Worm (Caenorhabditis elegans) whole organism, L1 larva: ENCODE data around the gene cdr-1.

Source experiments
- C04F5.9 ChIP-seq: sonication (generic microtip); optimal IDR thresholded peaks from 2 replicates; lab custom pipeline; 2016; ENCODE audit warnings: missing genetic modification characterization, missing compliant biosample characterization
- aha-1 ChIP-seq: fragments of 150-350 bp; optimal IDR thresholded peaks from 2 replicates; lab custom pipeline; 2014; ENCODE audit warnings: missing biosample characterization, missing genetic modification characterization
- alr-1 ChIP-seq: fragments of 200-800 bp; sonication (Bioruptor generic); optimal IDR thresholded peaks from 2 replicates; lab custom pipeline; 2018; ENCODE audit warnings: borderline replicate concordance, mild to moderate bottlenecking, missing genetic modification characterization, missing compliant biosample characterization
- aly-2 ChIP-seq: fragments of 150-350 bp; optimal IDR thresholded peaks from 2 replicates; lab custom pipeline; 2014; ENCODE audit warnings: missing biosample characterization, missing genetic modification characterization
- ama-1 ChIP-seq: fragments of 150-350 bp; optimal IDR thresholded peaks from 2 replicates; lab custom pipeline; 2014
- ceh-82 ChIP-seq, 3 experiments: fragments of 150-350 bp in 1 of 3; sonication (generic microtip) in 2 of 3; optimal IDR thresholded peaks; 2 replicates each; lab custom pipeline; 2014 to 2017; ENCODE audit warnings: missing biosample characterization in 3 of 3, missing genetic modification characterization in 3 of 3
- ceh-90 ChIP-seq: sonication (generic microtip); optimal IDR thresholded peaks from 2 replicates; lab custom pipeline; 2016; ENCODE audit warnings: missing genetic modification characterization, missing compliant biosample characterization
- ces-1 ChIP-seq: fragments of 150-350 bp; optimal IDR thresholded peaks from 2 replicates; lab custom pipeline; 2014; ENCODE audit warnings: missing biosample characterization, missing genetic modification reagents, missing genetic modification characterization
- dsc-1 ChIP-seq: sonication (generic microtip); optimal IDR thresholded peaks from 2 replicates; lab custom pipeline; 2016; ENCODE audit warnings: mild to moderate bottlenecking, missing genetic modification characterization, missing compliant biosample characterization
- efl-1 ChIP-seq, 4 experiments: fragments of 150-350 bp; optimal IDR thresholded peaks in 3 of 4; peaks in 1 of 4; 1 replicate in 1 of 4; 2 replicates in 3 of 4; lab custom pipeline; 2014; ENCODE audit warnings: missing biosample characterization in 2 of 4, missing genetic modification characterization in 2 of 4, missing genetic modification reagents in 2 of 4
- efl-3 ChIP-seq: fragments of 200-800 bp; sonication (Bioruptor generic); optimal IDR thresholded peaks from 2 replicates; lab custom pipeline; 2018; ENCODE audit warnings: mild to moderate bottlenecking, missing genetic modification characterization, missing compliant biosample characterization
- elt-2 ChIP-seq: sonication (generic microtip); optimal IDR thresholded peaks from 2 replicates; lab custom pipeline; 2016; ENCODE audit warnings: missing genetic modification characterization, mild to moderate bottlenecking, inconsistent platforms, missing compliant biosample characterization, missing genetic modification reagents
- fkh-8 ChIP-seq: sonication (generic microtip); optimal IDR thresholded peaks from 2 replicates; lab custom pipeline; 2016; ENCODE audit warnings: mild to moderate bottlenecking, missing genetic modification characterization, missing compliant biosample characterization
- hlh-17 ChIP-seq: fragments of 200-800 bp; sonication (Bioruptor generic); optimal IDR thresholded peaks from 2 replicates; lab custom pipeline; 2018; ENCODE audit warnings: missing genetic modification characterization, mild to moderate bottlenecking, missing compliant biosample characterization, moderate library complexity, borderline replicate concordance
- hlh-4 ChIP-seq: sonication (generic microtip); optimal IDR thresholded peaks from 2 replicates; lab custom pipeline; 2016; ENCODE audit warnings: mild to moderate bottlenecking, missing genetic modification characterization, missing compliant biosample characterization
- hpl-2 ChIP-seq: fragments of 150-350 bp; optimal IDR thresholded peaks from 2 replicates; lab custom pipeline; 2014; ENCODE audit warnings: missing biosample characterization, missing genetic modification reagents, missing genetic modification characterization
- isw-1 ChIP-seq: fragments of 200-800 bp; sonication (Bioruptor generic); IDR thresholded peaks from 2 replicates; pipeline ENCODE4 v1.3.6; 2022; ENCODE audit warnings: missing genetic modification characterization, missing compliant biosample characterization
- lin-35 ChIP-seq, 2 experiments: fragments of 150-350 bp; optimal IDR thresholded peaks; 2 replicates each; lab custom pipeline; 2014; ENCODE audit warnings: missing biosample characterization in 2 of 2, missing genetic modification characterization in 2 of 2, missing genetic modification reagents in 2 of 2
- lir-3 ChIP-seq: sonication (generic microtip); optimal IDR thresholded peaks from 2 replicates; lab custom pipeline; 2016; ENCODE audit warnings: mild to moderate bottlenecking, missing genetic modification characterization, moderate library complexity, missing compliant biosample characterization; ENCODE audit not compliant: poor library complexity
- mab-9 ChIP-seq: fragments of 200-800 bp; sonication (Bioruptor generic); IDR thresholded peaks from 2 replicates; pipeline ENCODE4 v1.3.6; 2022; ENCODE audit warnings: missing genetic modification reagents, missing genetic modification characterization, missing compliant biosample characterization
- mdl-1 ChIP-seq, 2 experiments: fragments of 150-350 bp; optimal IDR thresholded peaks; 2 replicates each; lab custom pipeline; 2014 to 2017; ENCODE audit warnings: missing biosample characterization in 2 of 2, missing genetic modification characterization in 2 of 2, inconsistent platforms in 1 of 2
- mep-1 ChIP-seq: fragments of 150-350 bp; optimal IDR thresholded peaks from 2 replicates; lab custom pipeline; 2014; ENCODE audit warnings: missing biosample characterization, missing genetic modification characterization
- nhr-12 ChIP-seq: sonication (generic microtip); optimal IDR thresholded peaks from 2 replicates; lab custom pipeline; 2017; ENCODE audit warnings: missing biosample characterization, missing genetic modification characterization
- nhr-20 ChIP-seq: sonication (generic microtip); optimal IDR thresholded peaks from 2 replicates; lab custom pipeline; 2016; ENCODE audit warnings: mild to moderate bottlenecking, missing genetic modification characterization, missing compliant biosample characterization
- nhr-237 ChIP-seq: fragments of 150-350 bp; optimal IDR thresholded peaks from 2 replicates; lab custom pipeline; 2014; ENCODE audit warnings: missing biosample characterization, missing genetic modification characterization
- nhr-85 ChIP-seq: sonication (generic microtip); peaks from one replicate; lab custom pipeline; 2016; ENCODE audit warnings: missing genetic modification characterization, inconsistent platforms, missing compliant biosample characterization
- nhr-90 ChIP-seq: sonication (generic microtip); optimal IDR thresholded peaks from 2 replicates; lab custom pipeline; 2016; ENCODE audit warnings: mild to moderate bottlenecking, missing genetic modification characterization, missing compliant biosample characterization; ENCODE audit not compliant: poor library complexity
- rnt-1 ChIP-seq: sonication (generic microtip); optimal IDR thresholded peaks from 2 replicates; lab custom pipeline; 2016; ENCODE audit warnings: mild to moderate bottlenecking, missing genetic modification characterization, moderate library complexity, missing compliant biosample characterization
- skn-1 ChIP-seq: fragments of 150-350 bp; optimal IDR thresholded peaks from 2 replicates; lab custom pipeline; 2014; ENCODE audit warnings: missing biosample characterization, missing genetic modification characterization
- snpc-4 ChIP-seq: fragments of 150-350 bp; optimal IDR thresholded peaks from 2 replicates; lab custom pipeline; 2014; ENCODE audit warnings: missing biosample characterization, missing genetic modification characterization
- tbx-2 ChIP-seq: sonication (generic microtip); optimal IDR thresholded peaks from 2 replicates; lab custom pipeline; 2016; ENCODE audit warnings: missing genetic modification characterization, missing compliant biosample characterization
- unc-30 ChIP-seq: sonication (generic microtip); optimal IDR thresholded peaks from 2 replicates; lab custom pipeline; 2017; ENCODE audit warnings: missing biosample characterization, missing genetic modification characterization
- unc-62 ChIP-seq: fragments of 150-350 bp; optimal IDR thresholded peaks from 2 replicates; lab custom pipeline; 2014; ENCODE audit warnings: missing biosample characterization, missing genetic modification reagents, missing genetic modification characterization
- unc-86 ChIP-seq: sonication (generic microtip); optimal IDR thresholded peaks from 2 replicates; lab custom pipeline; 2016; ENCODE audit warnings: missing genetic modification characterization, missing compliant biosample characterization
- unc-98 ChIP-seq: fragments of 200-800 bp; sonication (Bioruptor generic); IDR thresholded peaks from 2 replicates; pipeline ENCODE4 v1.3.6; 2022; ENCODE audit warnings: missing genetic modification characterization, missing compliant biosample characterization
- xbp-1 ChIP-seq: sonication (generic microtip); optimal IDR thresholded peaks from 2 replicates; lab custom pipeline; 2016; ENCODE audit warnings: missing genetic modification characterization, missing compliant biosample characterization
- zip-4 ChIP-seq: fragments of 200-800 bp; sonication (Bioruptor generic); optimal IDR thresholded peaks from 2 replicates; lab custom pipeline; 2018; ENCODE audit warnings: mild to moderate bottlenecking, missing genetic modification characterization, moderate library complexity, missing compliant biosample characterization
- ztf-11 ChIP-seq, 2 experiments: sonication (generic microtip); optimal IDR thresholded peaks; 2 replicates each; lab custom pipeline; 2016 to 2017; ENCODE audit warnings: missing genetic modification characterization in 2 of 2, missing biosample characterization in 1 of 2, missing compliant biosample characterization in 1 of 2

cdr-1 gene

DNA sequence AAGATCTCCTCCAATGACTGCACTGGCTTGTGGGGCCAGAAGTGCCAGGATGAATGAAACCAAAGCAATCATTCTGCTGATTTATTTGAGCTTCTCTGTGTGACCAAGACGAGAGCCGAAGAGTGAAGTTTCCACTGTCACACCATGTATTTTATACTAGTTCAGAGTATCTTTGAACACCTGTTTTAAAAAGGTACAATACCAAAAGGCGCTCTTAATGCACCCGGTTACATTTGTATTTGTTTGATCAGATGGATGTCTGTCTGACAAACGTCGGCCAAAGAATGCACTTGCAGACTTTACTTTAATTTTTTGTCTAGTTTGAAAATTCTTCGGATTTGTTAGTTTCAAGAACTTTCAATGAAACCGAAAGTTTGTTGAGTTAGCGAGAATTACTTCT lies 836 bp upstream of the cdr-1 start, which contains the start of gene F35E8.10 (continued):
- no peak for TF ChIP-seq aha-1
- no peak for TF ChIP-seq nhr-90 (tag; lab: Kevin White, UChicago)
- TF ChIP-seq, all 84 proteins: peak for 0

DNA sequence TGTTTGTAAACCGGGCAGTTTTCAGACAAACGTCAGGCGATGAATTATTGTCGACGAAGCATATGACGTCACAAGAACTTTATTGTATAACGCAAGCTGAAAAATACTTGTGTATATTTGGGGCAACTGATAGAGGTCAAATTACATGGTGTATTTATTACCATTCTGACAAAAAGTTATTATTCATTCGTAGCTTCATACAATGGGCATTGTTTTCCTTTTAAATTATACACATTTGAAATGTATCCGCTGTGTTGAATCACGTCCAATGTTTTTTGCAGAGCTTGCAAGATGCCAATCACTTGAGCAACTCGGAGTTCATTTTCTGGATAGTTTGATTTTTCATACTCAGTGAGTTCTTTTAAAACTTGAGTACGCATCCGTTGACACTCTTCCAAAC lies 1.9 kb downstream of the cdr-1 start, which contains the start of gene F35E8.13:
F35E8.13 (plus strand) TSS at position 301 of the 400 bp plus-strand sequence.
- TF ChIP-seq lir-3 (no peak), xbp-1 (tag; lab: Kevin White, UChicago) (no peak), skn-1 (tag; lab: Kevin White, UChicago) (no peak), ceh-90 (tag; lab: Kevin White, UChicago) (no peak), nhr-237 (tag; lab: Kevin White, UChicago) (no peak), nhr-85 (no peak), ztf-11 (tag; optimal IDR thresholded peaks at IDR 0.05; lab: Kevin White, UChicago) (no peak), efl-3 (GFP tag; lab: Kevin White, UChicago) (no peak), efl-1 (optimal IDR thresholded peaks at IDR 0.05; lab: Kevin White, UChicago) (no peak), efl-1 (GFP tag; optimal IDR thresholded peaks at IDR 0.05 in 1 of 2; lab: Kevin White, UChicago) (no peak), snpc-4 (no peak), hlh-17 (GFP tag; lab: Kevin White, UChicago) (no peak), alr-1 (tag; lab: Kevin White, UChicago) (no peak), nhr-20 (tag; lab: Kevin White, UChicago) (no peak)

DNA sequence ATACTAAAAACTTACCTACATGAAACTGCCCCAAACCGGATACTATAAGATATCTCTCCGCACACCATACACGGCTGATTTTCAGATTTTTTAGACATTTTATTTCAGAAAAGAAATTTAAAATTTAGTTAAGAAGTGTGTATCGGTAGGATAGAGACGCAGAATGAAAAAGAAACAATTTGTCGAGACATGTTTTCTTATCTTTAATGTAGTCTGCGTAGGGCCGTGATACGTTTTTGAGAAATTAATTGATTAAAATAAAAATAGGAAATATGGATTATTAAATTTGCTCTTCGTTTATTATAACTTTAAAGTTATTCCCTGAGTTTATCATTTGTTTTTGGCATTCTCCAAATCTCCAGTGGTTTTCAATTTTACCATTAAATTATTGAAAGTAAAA lies 3.2 kb downstream of the cdr-1 start, which contains the start of gene nhr-108:
nhr-108 (minus strand) TSS at position 166 of the 400 bp plus-strand sequence.
- no peak for TF ChIP-seq efl-3 (GFP tag; lab: Kevin White, UChicago)
- TF ChIP-seq hpl-2 (GFP tag; lab: Kevin White, UChicago), result no peak
- TF ChIP-seq ceh-82 (tag; optimal IDR thresholded peaks at IDR 0.05; lab: Kevin White, UChicago), result no peak
- no peak for TF ChIP-seq unc-62 (GFP tag; lab: Kevin White, UChicago)
- no peak for TF ChIP-seq nhr-20 (tag; lab: Kevin White, UChicago)
- TF ChIP-seq nhr-237 (tag; lab: Kevin White, UChicago), result no peak
- TF ChIP-seq ces-1 (GFP tag; lab: Kevin White, UChicago), result no peak
- TF ChIP-seq unc-86 (tag; lab: Kevin White, UChicago), result no peak
- TF ChIP-seq efl-1 (optimal IDR thresholded peaks at IDR 0.05; lab: Kevin White, UChicago), result no peak
- TF ChIP-seq efl-1 (GFP tag; optimal IDR thresholded peaks at IDR 0.05 in 1 of 2; lab: Kevin White, UChicago), result peak in 1 of 2 experiments; percentile 85
- no peak for TF ChIP-seq ama-1 (lab: Kevin White, UChicago)
- TF ChIP-seq C04F5.9 (tag; lab: Kevin White, UChicago), result no peak
- TF ChIP-seq dsc-1 (tag; lab: Kevin White, UChicago), result no peak
- peak; percentile 22 for TF ChIP-seq elt-2
- no peak for TF ChIP-seq ceh-90 (tag; lab: Kevin White, UChicago)
- TF ChIP-seq mdl-1 (tag; optimal IDR thresholded peaks at IDR 0.05; lab: Kevin White, UChicago), result no peak
- TF ChIP-seq nhr-85, result no peak
- TF ChIP-seq mab-9 (GFP tag; lab: Robert Waterston, UW), result no peak

DNA sequence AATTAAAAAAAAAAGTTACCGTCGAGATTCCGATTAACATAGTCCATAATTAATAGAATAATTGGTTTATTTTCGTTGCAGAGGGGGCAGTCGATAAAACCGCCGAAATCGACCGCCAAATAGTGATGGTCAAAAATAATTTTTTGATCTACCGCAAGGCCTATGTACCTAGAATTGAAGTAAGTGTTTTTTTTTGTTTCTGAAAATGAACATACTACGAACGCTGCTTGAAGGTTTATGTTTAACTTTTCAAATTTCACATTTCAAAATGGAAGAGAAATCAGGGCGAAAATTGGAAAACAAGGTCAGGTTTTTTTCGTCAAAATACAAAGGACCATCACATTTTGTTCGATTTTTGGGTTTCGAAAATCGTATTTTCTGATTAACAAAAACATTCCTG lies 7.2 kb downstream of the cdr-1 start, which contains the start of gene pzf-1:
pzf-1 (minus strand) TSS at position 101 of the 400 bp plus-strand sequence.
- TF ChIP-seq ztf-11 (tag; optimal IDR thresholded peaks at IDR 0.05; lab: Kevin White, UChicago), result no peak
- no peak for TF ChIP-seq nhr-12 (tag; lab: Kevin White, UChicago)
- no peak for TF ChIP-seq rnt-1
- no peak for TF ChIP-seq unc-98 (GFP tag; lab: Robert Waterston, UW)
- TF ChIP-seq isw-1 (GFP tag; lab: Robert Waterston, UW), result no peak
- TF ChIP-seq lin-35 (GFP tag; optimal IDR thresholded peaks at IDR 0.05; lab: Kevin White, UChicago), result no peak
- no peak for TF ChIP-seq aly-2 (tag; lab: Kevin White, UChicago)
- no peak for TF ChIP-seq unc-62 (GFP tag; lab: Kevin White, UChicago)
- no peak for TF ChIP-seq tbx-2 (tag; lab: Kevin White, UChicago)
- no peak for TF ChIP-seq nhr-90 (tag; lab: Kevin White, UChicago)
- no peak for TF ChIP-seq fkh-8 (tag; lab: Kevin White, UChicago)
- no peak for TF ChIP-seq zip-4
- no peak for TF ChIP-seq hlh-4 (tag; lab: Kevin White, UChicago)
- TF ChIP-seq unc-30 (tag; lab: Kevin White, UChicago), result no peak
- no peak for TF ChIP-seq nhr-85
- TF ChIP-seq mep-1, result no peak
- no peak for TF ChIP-seq dsc-1 (tag; lab: Kevin White, UChicago)
